Fruit fly (Drosophila melanogaster) whole organism, adult: ENCODE data around the gene Iml1.

Source experiments
- CG11617 ChIP-seq: fragments of 200-800 bp; sonication (Bioruptor generic); optimal IDR thresholded peaks from 2 replicates; lab custom pipeline; 2017; ENCODE audit warnings: mild to moderate bottlenecking, missing biosample characterization, missing genetic modification reagents, missing genetic modification characterization
- CG12768 ChIP-seq: fragments of 200-800 bp; sonication (Bioruptor generic); optimal IDR thresholded peaks from 2 replicates; lab custom pipeline; 2017; ENCODE audit warnings: missing biosample characterization, missing genetic modification characterization, mild to moderate bottlenecking, moderate library complexity, missing genetic modification reagents
- CG14711 ChIP-seq: fragments of 200-800 bp; sonication (Bioruptor generic); optimal IDR thresholded peaks from 2 replicates; lab custom pipeline; 2018; ENCODE audit warnings: missing biosample characterization, mild to moderate bottlenecking, missing genetic modification characterization, moderate library complexity
- CG1620 ChIP-seq: fragments of 200-800 bp; sonication (Bioruptor generic); optimal IDR thresholded peaks from 2 replicates; lab custom pipeline; 2016; ENCODE audit warnings: missing biosample characterization, missing genetic modification characterization
- CG33017 ChIP-seq: fragments of 200-800 bp; sonication (Bioruptor generic); optimal IDR thresholded peaks from 2 replicates; lab custom pipeline; 2018; ENCODE audit warnings: missing biosample characterization, mild to moderate bottlenecking, missing genetic modification characterization, moderate library complexity
- CG5204 ChIP-seq: fragments of 200-800 bp; sonication (Bioruptor generic); optimal IDR thresholded peaks from 2 replicates; lab custom pipeline; 2016; ENCODE audit warnings: missing biosample characterization, missing genetic modification characterization
- CG7045 ChIP-seq: fragments of 200-800 bp; sonication (Bioruptor generic); optimal IDR thresholded peaks from 2 replicates; lab custom pipeline; 2017; ENCODE audit warnings: missing biosample characterization, mild to moderate bottlenecking, missing genetic modification characterization
- CG7101 ChIP-seq: fragments of 200-800 bp; sonication (Bioruptor generic); optimal IDR thresholded peaks from 2 replicates; lab custom pipeline; 2018; ENCODE audit warnings: missing biosample characterization, mild to moderate bottlenecking, missing genetic modification characterization, moderate library complexity
- Clk ChIP-seq: fragments of 200-800 bp; sonication (Bioruptor generic); optimal IDR thresholded peaks from 2 replicates; lab custom pipeline; 2017; ENCODE audit warnings: missing biosample characterization, missing genetic modification characterization
- Crg-1 ChIP-seq: fragments of 200-800 bp; sonication (Bioruptor generic); optimal IDR thresholded peaks from 2 replicates; lab custom pipeline; 2016; ENCODE audit warnings: missing biosample characterization, missing genetic modification characterization
- Hr96 ChIP-seq: fragments of 200-800 bp; sonication (Bioruptor generic); optimal IDR thresholded peaks from 2 replicates; lab custom pipeline; 2016; ENCODE audit warnings: missing biosample characterization, missing genetic modification characterization
- Mnt ChIP-seq: fragments of 200-800 bp; sonication (Bioruptor generic); optimal IDR thresholded peaks from 2 replicates; lab custom pipeline; 2016; ENCODE audit warnings: missing biosample characterization, mild to moderate bottlenecking, missing genetic modification characterization
- bab1 ChIP-seq: fragments of 200-800 bp; sonication (Bioruptor generic); optimal IDR thresholded peaks from 3 replicates; lab custom pipeline; 2019; ENCODE audit warnings: missing biosample characterization, mild to moderate bottlenecking, missing genetic modification characterization, moderate library complexity
- cic ChIP-seq: fragments of 200-800 bp; sonication (Bioruptor generic); optimal IDR thresholded peaks from 2 replicates; lab custom pipeline; 2017; ENCODE audit warnings: missing biosample characterization, mild to moderate bottlenecking, missing genetic modification characterization, moderate library complexity
- cnc ChIP-seq, 2 experiments: fragments of >200 bp; optimal IDR thresholded peaks; 2 replicates each; lab custom pipeline; 2017
- kay ChIP-seq: fragments of 200-800 bp; sonication (Bioruptor generic); peaks from one replicate; lab custom pipeline; 2016; ENCODE audit warnings: missing biosample characterization, missing genetic modification characterization, borderline replicate concordance
- ovo ChIP-seq: fragments of 200-800 bp; sonication (Bioruptor generic); optimal IDR thresholded peaks from 2 replicates; lab custom pipeline; 2016; ENCODE audit warnings: missing biosample characterization, missing genetic modification characterization
- pad ChIP-seq: fragments of 200-800 bp; sonication (Bioruptor generic); optimal IDR thresholded peaks from 3 replicates; lab custom pipeline; 2017; ENCODE audit warnings: missing biosample characterization, missing genetic modification characterization, mild to moderate bottlenecking, moderate library complexity, missing genetic modification reagents
- tj ChIP-seq: fragments of 200-800 bp; sonication (Bioruptor generic); optimal IDR thresholded peaks from 3 replicates; lab custom pipeline; 2017; ENCODE audit warnings: missing biosample characterization, mild to moderate bottlenecking, missing genetic modification characterization, moderate library complexity
- toe ChIP-seq: fragments of 200-800 bp; sonication (Bioruptor generic); optimal IDR thresholded peaks from 2 replicates; lab custom pipeline; 2016; ENCODE audit warnings: missing biosample characterization, missing genetic modification characterization

The Iml1 gene

DNA sequence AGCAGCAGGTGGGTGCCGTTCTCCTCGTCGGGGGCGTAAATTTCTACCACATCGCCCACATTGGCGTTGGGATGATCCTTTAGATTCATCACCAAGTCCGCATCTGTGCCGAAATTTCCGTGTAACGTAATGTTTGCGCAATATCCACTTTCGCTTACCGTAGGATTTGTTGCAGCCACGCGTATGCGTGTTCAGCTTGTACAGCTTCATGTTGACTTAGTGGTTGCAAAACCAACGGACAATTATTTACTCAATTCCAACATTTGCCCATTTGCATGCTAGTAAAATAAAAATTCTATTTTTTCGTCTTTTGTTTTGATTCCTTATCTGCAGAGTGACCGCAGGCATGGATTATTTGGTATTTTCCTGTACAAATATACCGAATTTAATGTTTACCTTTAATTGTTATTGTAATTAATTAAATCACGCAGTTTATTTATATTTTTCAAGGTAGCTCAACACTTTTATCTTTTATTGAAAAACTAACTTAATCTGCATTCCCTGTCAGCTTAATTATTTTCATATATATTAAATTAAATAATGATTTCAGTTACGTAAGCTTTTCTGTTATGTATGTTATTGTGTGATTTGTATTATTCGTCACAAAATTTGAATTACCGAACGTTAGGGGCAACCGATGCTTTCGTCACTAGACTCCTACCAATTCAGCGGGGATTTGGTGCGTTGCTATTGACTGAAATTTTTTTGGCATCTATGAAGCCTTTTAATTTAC is at the start of gene Iml1:
Iml1 (minus strand) TSS at position 336 of the 733 bp plus-strand sequence.
- no peak for TF ChIP-seq cnc (optimal IDR thresholded peaks at IDR 0.05; lab: Kevin White, UChicago)
- no peak for TF ChIP-seq kay (GFP tag; lab: Kevin White, UChicago)
- peak; percentile 49 for TF ChIP-seq CG7101 (tag; lab: Kevin White, UChicago)
- TF ChIP-seq CG11617 (GFP tag; lab: Kevin White, UChicago) = peak; percentile 42
- no peak for TF ChIP-seq Hr96 (GFP tag; lab: Kevin White, UChicago)
- no peak for TF ChIP-seq CG7045 (GFP tag; lab: Kevin White, UChicago)
- TF ChIP-seq bab1 = peak; percentile 14
- TF ChIP-seq pad (GFP tag; lab: Kevin White, UChicago) = no peak
- TF ChIP-seq CG33017 (tag; lab: Kevin White, UChicago) = peak; percentile 17
- TF ChIP-seq Mnt (GFP tag; lab: Kevin White, UChicago) = no peak
- TF ChIP-seq Crg-1 (GFP tag; lab: Kevin White, UChicago) = peak; percentile 12
- TF ChIP-seq CG14711 (tag; lab: Kevin White, UChicago) = peak; percentile 27
- TF ChIP-seq CG1620 = no peak
- TF ChIP-seq cic = no peak

DNA sequence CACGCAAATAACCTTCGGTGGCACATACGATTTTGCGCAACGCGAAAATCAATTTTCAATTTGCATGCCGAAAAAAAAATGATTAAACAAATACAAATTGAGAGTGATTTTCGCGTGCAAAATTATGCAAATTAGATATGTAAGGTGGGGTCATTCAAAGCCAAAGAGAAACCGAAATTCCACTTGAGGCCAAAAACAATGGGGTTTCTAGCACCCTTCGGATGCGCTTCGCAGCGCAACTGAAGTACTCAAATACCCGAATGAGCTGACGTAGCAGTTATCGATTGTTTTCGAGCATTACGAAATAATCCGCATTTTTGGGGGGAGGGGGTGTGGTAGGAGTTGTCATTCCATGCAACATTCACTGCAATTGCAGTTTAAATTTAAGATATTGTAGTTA is 47.0 kb upstream of the Iml1 start:
- TF ChIP-seq Clk (no peak), CG12768 (no peak), CG1620 (no peak), tj (GFP tag; lab: Kevin White, UChicago) (peak; percentile 63), bab1 (no peak), ovo (GFP tag; lab: Kevin White, UChicago) (no peak), pad (GFP tag; lab: Kevin White, UChicago) (no peak)

DNA sequence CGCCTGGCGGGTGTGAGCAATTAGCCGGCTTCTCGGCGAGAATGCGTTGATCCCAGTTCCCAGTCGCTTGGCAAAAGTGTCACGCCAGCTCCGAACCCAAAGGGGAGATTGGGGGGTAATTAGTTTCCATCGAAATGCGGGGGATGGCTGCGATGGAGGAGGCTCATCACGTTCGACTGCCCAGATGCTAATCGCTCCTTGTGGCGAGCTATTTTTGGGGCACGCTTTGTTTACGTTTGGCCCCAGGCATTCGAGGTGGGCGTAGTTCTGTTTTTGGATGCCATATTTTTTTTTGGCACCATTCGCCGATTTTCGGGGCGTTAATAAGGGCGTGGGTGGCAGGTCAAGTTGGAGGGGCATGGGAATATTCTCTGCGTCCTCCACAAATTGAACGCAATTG is 46.4 kb upstream of the Iml1 start:
- TF ChIP-seq kay (GFP tag; lab: Kevin White, UChicago) = peak; percentile 25
- no peak for TF ChIP-seq Clk

DNA sequence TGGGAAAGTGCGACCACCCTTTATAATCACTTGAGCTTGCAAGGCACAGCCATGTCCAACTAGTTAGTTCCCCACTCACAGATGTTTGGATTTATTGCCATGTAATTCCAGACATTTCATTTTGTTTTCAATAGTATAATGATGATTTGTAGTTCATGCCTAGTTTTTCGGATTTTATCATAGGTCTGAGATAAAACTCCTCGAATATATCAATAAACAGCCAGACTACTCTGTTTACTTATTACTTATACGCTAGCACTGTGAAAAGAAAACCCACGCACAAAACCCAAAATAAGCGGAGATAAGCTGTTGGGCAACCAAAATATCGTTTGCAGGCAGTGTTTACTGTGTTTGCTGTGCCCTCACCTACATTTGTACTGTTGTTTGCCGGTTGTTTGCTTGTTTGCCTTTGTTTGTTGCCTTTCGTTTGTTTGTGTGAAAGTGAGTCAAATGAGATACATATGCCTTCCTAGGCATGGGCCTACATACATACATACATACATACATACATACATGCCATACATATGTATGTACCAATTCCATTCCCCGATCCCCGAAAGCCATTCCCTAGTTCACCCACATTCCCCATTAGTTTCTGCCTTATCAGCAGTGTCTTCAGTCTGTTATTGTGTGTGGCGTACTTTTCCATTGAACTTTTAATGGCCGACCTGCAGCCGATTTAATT is 45.5 kb upstream of the Iml1 start:
- no peak for TF ChIP-seq CG33017 (tag; lab: Kevin White, UChicago)
- TF ChIP-seq Clk = no peak
- no peak for TF ChIP-seq CG7045 (GFP tag; lab: Kevin White, UChicago)
- TF ChIP-seq CG11617 (GFP tag; lab: Kevin White, UChicago) = no peak
- no peak for TF ChIP-seq Mnt (GFP tag; lab: Kevin White, UChicago)
- no peak for TF ChIP-seq Crg-1 (GFP tag; lab: Kevin White, UChicago)
- TF ChIP-seq tj (GFP tag; lab: Kevin White, UChicago) = peak; percentile 87
- peak; percentile 39 for TF ChIP-seq CG7101 (tag; lab: Kevin White, UChicago)
- TF ChIP-seq cnc (optimal IDR thresholded peaks at IDR 0.05; lab: Kevin White, UChicago) = no peak
- peak; percentile 72 for TF ChIP-seq kay (GFP tag; lab: Kevin White, UChicago)
- no peak for TF ChIP-seq ovo (GFP tag; lab: Kevin White, UChicago)
- TF ChIP-seq CG14711 (tag; lab: Kevin White, UChicago) = peak; percentile 46
- peak; percentile 24 for TF ChIP-seq CG12768
- no peak for TF ChIP-seq cic
- TF ChIP-seq CG5204 = no peak
- TF ChIP-seq toe (GFP tag; lab: Kevin White, UChicago) = no peak
- TF ChIP-seq pad (GFP tag; lab: Kevin White, UChicago) = no peak
- TF ChIP-seq bab1 = no peak
- no peak for TF ChIP-seq CG1620
- TF ChIP-seq Hr96 (GFP tag; lab: Kevin White, UChicago) = no peak

DNA sequence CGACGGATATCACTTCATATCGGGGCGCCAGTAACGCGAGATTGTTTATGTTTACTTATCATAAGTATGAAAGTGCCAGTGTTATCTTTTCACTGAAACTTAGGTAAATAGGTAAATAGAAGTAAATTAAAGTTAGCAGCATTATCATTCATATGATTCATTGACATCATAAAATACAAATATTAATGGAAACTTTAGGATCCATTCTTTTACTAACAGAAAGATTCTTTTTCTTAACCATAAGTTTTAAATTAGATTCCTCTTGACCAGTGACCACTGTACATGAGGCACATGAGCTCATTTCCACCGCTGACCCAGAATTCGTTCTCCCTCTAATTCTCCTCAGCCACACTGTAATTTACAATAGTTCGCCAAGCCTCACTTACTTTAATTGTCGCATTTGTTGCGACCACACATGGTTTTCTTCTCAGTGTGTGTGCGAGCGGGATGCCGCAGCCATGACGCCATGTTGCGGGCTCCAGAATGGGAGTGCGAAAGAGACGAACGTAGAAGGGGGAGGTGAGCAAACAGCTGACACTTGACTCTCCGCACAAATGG is 44.6 kb upstream of the Iml1 start:
- peak; percentile 82 for TF ChIP-seq pad (GFP tag; lab: Kevin White, UChicago)
- no peak for TF ChIP-seq CG12768
- no peak for TF ChIP-seq toe (GFP tag; lab: Kevin White, UChicago)
- TF ChIP-seq cic = no peak
- TF ChIP-seq ovo (GFP tag; lab: Kevin White, UChicago) = no peak
- TF ChIP-seq Crg-1 (GFP tag; lab: Kevin White, UChicago) = no peak

DNA sequence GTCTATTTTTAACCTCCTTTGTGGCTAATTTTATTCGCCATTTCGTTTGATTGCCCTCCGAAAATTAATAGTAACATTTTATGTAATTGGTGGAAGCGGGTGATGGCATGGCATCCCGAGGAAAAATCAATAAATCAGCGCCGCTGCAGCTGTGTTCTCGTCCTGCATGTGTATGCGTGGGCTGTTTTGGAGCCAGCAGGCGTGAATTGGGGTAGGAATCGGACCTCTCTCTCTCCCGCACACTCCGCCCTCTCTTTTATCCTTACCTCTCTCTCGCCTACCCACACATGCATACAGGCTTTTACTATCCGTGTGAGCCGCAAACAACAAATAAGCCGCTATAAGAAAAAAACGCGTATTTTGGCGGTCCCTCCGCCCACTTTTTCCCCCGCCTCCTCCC is 43.5 kb upstream of the Iml1 start:
- peak; percentile 27 for TF ChIP-seq pad (GFP tag; lab: Kevin White, UChicago)
- TF ChIP-seq CG12768 = no peak

DNA sequence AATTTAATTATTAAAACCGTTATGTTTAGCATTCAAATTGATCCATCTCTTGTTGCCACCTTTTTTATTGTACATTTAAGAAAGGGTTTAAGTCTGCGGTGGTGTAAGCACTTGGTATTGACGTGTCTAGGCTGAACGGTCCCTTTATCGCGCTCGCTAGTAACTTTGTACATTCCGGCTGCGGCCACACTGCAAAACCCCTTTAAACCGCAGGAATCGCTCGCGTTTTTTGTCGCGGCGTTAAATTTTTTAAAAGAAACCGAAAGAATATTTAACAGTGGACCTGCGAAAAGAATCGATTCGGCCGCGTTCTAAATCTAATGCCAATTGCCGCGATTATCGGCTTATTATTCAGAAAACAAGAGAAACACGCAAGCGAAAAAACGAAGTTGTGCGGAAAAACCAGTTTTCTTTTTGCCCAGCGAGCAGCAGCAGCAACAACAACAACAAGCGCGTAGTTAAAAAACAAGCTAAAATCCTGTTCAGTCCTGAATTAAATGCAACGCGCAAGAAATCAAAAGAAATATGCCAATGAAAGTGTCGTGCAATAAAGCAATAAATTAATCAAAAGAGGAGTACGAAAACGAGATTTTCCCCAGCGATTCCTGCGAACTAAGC is 42.8 kb upstream of the Iml1 start, which contains the start of gene CG13917:
CG13917 (plus strand) TSS at position 211 of the 618 bp plus-strand sequence.
- TF ChIP-seq pad (GFP tag; lab: Kevin White, UChicago) = peak; percentile 71
- TF ChIP-seq CG12768 = no peak
- no peak for TF ChIP-seq kay (GFP tag; lab: Kevin White, UChicago)
- TF ChIP-seq tj (GFP tag; lab: Kevin White, UChicago) = peak; percentile 9
- peak; percentile 65 for TF ChIP-seq bab1
